Worm (Caenorhabditis elegans): ENCODE data around the gene rbm-22.

DNA sequence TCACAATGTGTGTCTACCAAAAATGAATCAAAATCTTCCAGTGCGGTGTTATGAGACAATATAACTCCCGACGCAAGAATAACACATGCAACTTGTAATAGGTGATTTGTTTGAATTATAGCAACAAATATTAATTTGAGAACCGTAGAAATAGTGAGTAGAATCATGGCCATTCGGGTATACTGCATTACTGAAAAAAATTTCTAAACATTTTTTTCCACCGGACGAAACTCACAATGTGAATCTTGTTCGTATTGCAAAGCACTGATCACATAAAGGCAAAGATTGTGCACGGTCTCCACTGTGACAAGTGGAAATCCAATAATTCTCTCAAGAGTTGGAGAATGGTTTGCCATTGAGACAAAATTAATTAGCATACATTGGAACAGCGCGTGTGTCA, 41.3 kb downstream of the rbm-22 start:
- TF ChIP-seq snpc-4 (GFP tag; optimal IDR thresholded peaks at IDR 0.05) (no peak), snpc-4 (tag; optimal IDR thresholded peaks at IDR 0.05) (no peak), ceh-58 (GFP tag; IDR thresholded peaks at IDR 0.05) (no peak), F37B4.10 (GFP tag; IDR thresholded peaks at IDR 0.05) (no peak), dpl-1 (GFP tag; optimal IDR thresholded peaks at IDR 0.05) (no peak), ztf-6 (GFP tag; IDR thresholded peaks at IDR 0.05) (no peak), ztf-26 (tag; optimal IDR thresholded peaks at IDR 0.05) (no peak), B0261.1 (tag; optimal IDR thresholded peaks at IDR 0.05) (no peak), snpc-3.4 (tag; optimal IDR thresholded peaks at IDR 0.05) (no peak), B0019.2 (GFP tag; conservative IDR thresholded peaks at IDR 0.05) (no peak), lin-40 (tag; optimal IDR thresholded peaks at IDR 0.05) (no peak), nfya-1 (tag; optimal IDR thresholded peaks at IDR 0.05; ENCODE audit: borderline replicate concordance, insufficient read depth) (no peak), pha-4 (tag; optimal IDR thresholded peaks at IDR 0.05) (no peak), nhr-80 (tag; optimal IDR thresholded peaks at IDR 0.05) (no peak)

All from whole organism, young adult.